Worm (Caenorhabditis elegans): ENCODE data around the gene asp-18.
"Not testable (repeated sequence)": the region's sequence is repeated elsewhere in the genome, so short reads cannot be mapped to it uniquely, and the experiment has no call there.

asp-18 gene

ce11 chrV:18754328-18754727 lies 22.8 kb upstream of the asp-18 start, which contains the start of gene clec-254:
TSS of gene clec-254 (minus strand) at chrV:18754428.
- TF ChIP-seq jun-1, ceh-28, egl-27 (tag; optimal IDR thresholded peaks at IDR 0.05): not testable (repeated sequence)

- TF ChIP-seq ZK546.5 (tag; optimal IDR thresholded peaks at IDR 0.05) (no peak), ztf-11 (tag; optimal IDR thresholded peaks at IDR 0.05) (no peak), mml-1 (tag; optimal IDR thresholded peaks at IDR 0.05) (no peak), zag-1 (tag; optimal IDR thresholded peaks at IDR 0.05) (no peak), aly-2 (tag; optimal IDR thresholded peaks at IDR 0.05) (no peak), fkh-2 (tag; optimal IDR thresholded peaks at IDR 0.05) (no peak), lin-15B (tag; optimal IDR thresholded peaks at IDR 0.05) (no peak), skn-1 (tag; optimal IDR thresholded peaks at IDR 0.05) (no peak)
Measured at ce11 chrV:18753036-18753435, 21.6 kb upstream of the asp-18 start, which contains the start of gene F11D11.6. TSS of gene F11D11.6 (minus strand) at chrV:18753136.

ce11 chrV:18750445-18750844 lies 19.0 kb upstream of the asp-18 start, which contains the start of the genes F11D11.21 and F11D11.12:
TSS of gene F11D11.21 (minus strand) at chrV:18750545.
TSS of gene F11D11.12 (minus strand) at chrV:18750682.
- no peak for TF ChIP-seq unc-39 (tag; optimal IDR thresholded peaks at IDR 0.05)
- no peak for TF ChIP-seq zag-1 (tag; optimal IDR thresholded peaks at IDR 0.05)

ce11 chrV:18748726-18749125 lies 17.2 kb upstream of the asp-18 start, which contains the start of gene clec-252:
TSS of gene clec-252 (minus strand) at chrV:18748826.
- TF ChIP-seq nhr-28 (tag; optimal IDR thresholded peaks at IDR 0.05) (no peak), fos-1 (tag; optimal IDR thresholded peaks at IDR 0.05) (no peak), nhr-12 (tag; optimal IDR thresholded peaks at IDR 0.05) (no peak)

- no peak for TF ChIP-seq pqm-1 (tag; optimal IDR thresholded peaks at IDR 0.05)
- TF ChIP-seq pha-4 (tag; optimal IDR thresholded peaks at IDR 0.05), result no peak
- TF ChIP-seq lsy-12 (tag; optimal IDR thresholded peaks at IDR 0.05), result no peak
- no peak for TF ChIP-seq elt-2 (tag; optimal IDR thresholded peaks at IDR 0.05)
- no peak for TF ChIP-seq lin-39 (tag; optimal IDR thresholded peaks at IDR 0.05)
- no peak for TF ChIP-seq aly-2 (tag; optimal IDR thresholded peaks at IDR 0.05)
- no peak for TF ChIP-seq egl-27 (tag; optimal IDR thresholded peaks at IDR 0.05)
- no peak for TF ChIP-seq nfya-1 (tag; optimal IDR thresholded peaks at IDR 0.05; ENCODE audit: insufficient read depth)
- TF ChIP-seq snpc-4 (tag; optimal IDR thresholded peaks at IDR 0.05), result no peak
- no peak for TF ChIP-seq fkh-2 (tag; optimal IDR thresholded peaks at IDR 0.05)
- no peak for TF ChIP-seq unc-62 (GFP tag; optimal IDR thresholded peaks at IDR 0.05)
- no peak for TF ChIP-seq sea-2 (GFP tag; optimal IDR thresholded peaks at IDR 0.05)
- no peak for TF ChIP-seq ama-1 (optimal IDR thresholded peaks at IDR 0.05)
- TF ChIP-seq nhr-77 (tag; optimal IDR thresholded peaks at IDR 0.05), result no peak
- no peak for TF ChIP-seq fkh-10 (GFP tag; optimal IDR thresholded peaks at IDR 0.05)
- no peak for TF ChIP-seq hmg-11 (tag; optimal IDR thresholded peaks at IDR 0.05)
Measured at ce11 chrV:18746937-18747660, 15.6 kb upstream of the asp-18 start, which contains the start of gene clec-251. TSS of gene clec-251 (minus strand) at chrV:18746987.

ce11 chrV:18742108-18742507 lies 10.6 kb upstream of the asp-18 start, which contains the start of gene clec-250:
TSS of gene clec-250 (minus strand) at chrV:18742208.
- TF ChIP-seq eor-1 (tag; optimal IDR thresholded peaks at IDR 0.05) (no peak), nhr-11 (tag; optimal IDR thresholded peaks at IDR 0.05) (no peak), nhr-25 (tag; optimal IDR thresholded peaks at IDR 0.05) (no peak), ZK546.5 (tag; optimal IDR thresholded peaks at IDR 0.05) (no peak), daf-12 (tag; optimal IDR thresholded peaks at IDR 0.05) (no peak), aly-2 (tag; optimal IDR thresholded peaks at IDR 0.05) (no peak), elt-3 (tag; optimal IDR thresholded peaks at IDR 0.05) (no peak), unc-39 (tag; optimal IDR thresholded peaks at IDR 0.05) (no peak)

Data from whole organism, L3 larva.